Worm (Caenorhabditis elegans): ENCODE results near the gene txt-5.

DNA sequence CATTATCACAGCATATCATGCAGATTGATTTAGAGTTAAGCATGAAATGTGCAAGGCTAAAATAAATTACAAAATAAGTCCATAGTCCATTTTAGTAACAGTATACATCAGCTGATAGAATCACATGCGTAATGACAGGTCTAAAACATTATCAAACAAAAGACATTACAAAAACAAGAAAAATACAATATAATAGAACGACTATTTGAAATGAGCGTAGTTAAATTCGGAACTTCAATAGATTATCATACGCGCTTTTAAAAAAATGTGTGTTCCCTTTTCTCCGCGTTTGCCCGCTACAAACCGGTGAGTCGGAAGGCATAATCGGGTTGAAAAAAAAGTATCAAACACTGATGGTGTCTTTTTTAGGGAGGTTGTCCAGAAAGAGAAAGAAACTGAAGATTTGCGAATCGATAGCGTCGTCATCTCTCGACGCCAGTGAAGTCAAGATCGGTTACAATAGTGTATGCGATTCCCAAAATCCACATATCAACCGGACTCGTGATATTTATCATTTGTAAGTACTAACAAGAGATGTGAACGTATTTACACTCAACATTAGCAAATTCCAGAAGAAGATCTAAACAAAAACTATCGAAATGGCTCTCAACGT lies 18.6 kb upstream of the txt-5 start, which contains the start of gene C37C3.2:
- TF ChIP-seq ref-1 (GFP tag; conservative IDR thresholded peaks at IDR 0.05) (no peak), cog-1 (tag; optimal IDR thresholded peaks at IDR 0.05) (no peak), T22C8.4 (GFP tag; IDR thresholded peaks at IDR 0.05) (no peak), klf-2 (GFP tag; conservative IDR thresholded peaks at IDR 0.05) (no peak), ztf-23 (GFP tag; IDR thresholded peaks at IDR 0.05) (no peak), flt-1 (GFP tag; IDR thresholded peaks at IDR 0.05) (no peak), ztf-29 (GFP tag; IDR thresholded peaks at IDR 0.05) (no peak)
